Fruit fly (Drosophila melanogaster) whole organism, embryonic: ENCODE measurements around the gene CG1971.

Experiments
- Adf1 ChIP-seq: fragments of 200-800 bp; sonication (Bioruptor generic); IDR thresholded peaks from 2 replicates; pipeline ENCODE4 v1.3.6; 2022; ENCODE audit warnings: missing biosample characterization, missing genetic modification characterization
- Awh ChIP-seq: fragments of 200-800 bp; sonication (Bioruptor generic); IDR thresholded peaks from 2 replicates; pipeline ENCODE4, ENCODE4 v1.3.6; 2022; ENCODE audit warnings: missing biosample characterization, missing genetic modification characterization
- Blimp-1 ChIP-seq: fragments of 200-800 bp; sonication (Bioruptor generic); optimal IDR thresholded peaks from 3 replicates; lab custom pipeline; 2018; ENCODE audit warnings: missing biosample characterization, missing genetic modification characterization, mild to moderate bottlenecking, moderate library complexity, missing genetic modification reagents
- C15 ChIP-seq: fragments of 200-800 bp; sonication (Bioruptor generic); IDR thresholded peaks from 3 replicates; pipeline ENCODE4 v1.3.6; 2022; ENCODE audit warnings: missing biosample characterization, missing genetic modification characterization
- CG11696 ChIP-seq: fragments of 200-800 bp; sonication (Bioruptor generic); IDR thresholded peaks from 2 replicates; pipeline ENCODE4 v1.3.6; 2022; ENCODE audit warnings: missing biosample characterization, missing genetic modification characterization
- CG11723 ChIP-seq: fragments of 200-800 bp; sonication (Bioruptor generic); optimal IDR thresholded peaks from 2 replicates; lab custom pipeline; 2017; ENCODE audit warnings: missing biosample characterization, mild to moderate bottlenecking, missing genetic modification characterization
- CG12659 ChIP-seq: fragments of 200-800 bp; sonication (Bioruptor generic); optimal IDR thresholded peaks from 3 replicates; lab custom pipeline; 2017; ENCODE audit warnings: mild to moderate bottlenecking, missing biosample characterization, missing genetic modification reagents, missing genetic modification characterization
- CG12744 ChIP-seq: fragments of 200-800 bp; sonication (Bioruptor generic); optimal IDR thresholded peaks from 2 replicates; lab custom pipeline; 2016; ENCODE audit warnings: missing biosample characterization, missing genetic modification characterization
- CG13624 ChIP-seq: fragments of 200-800 bp; sonication (Bioruptor generic); optimal IDR thresholded peaks from 2 replicates; lab custom pipeline; 2016; ENCODE audit warnings: missing biosample characterization, missing genetic modification characterization
- CG1529 ChIP-seq: fragments of 200-800 bp; sonication (Bioruptor generic); optimal IDR thresholded peaks from 3 replicates; lab custom pipeline; 2018; ENCODE audit warnings: missing biosample characterization, missing genetic modification characterization
- CG15479 ChIP-seq: fragments of 200-800 bp; sonication (Bioruptor generic); optimal IDR thresholded peaks from 3 replicates; lab custom pipeline; 2019; ENCODE audit warnings: missing biosample characterization, mild to moderate bottlenecking, missing genetic modification characterization, moderate library complexity
- CG1603 ChIP-seq: fragments of 200-800 bp; sonication (Bioruptor generic); optimal IDR thresholded peaks from 2 replicates; lab custom pipeline; 2019; ENCODE audit warnings: missing biosample characterization, mild to moderate bottlenecking, missing genetic modification characterization, moderate library complexity
- CG16815 ChIP-seq: fragments of 200-800 bp; sonication (Bioruptor generic); optimal IDR thresholded peaks from 3 replicates; lab custom pipeline; 2017; ENCODE audit warnings: missing biosample characterization, mild to moderate bottlenecking, missing genetic modification characterization
- CG17568 ChIP-seq: fragments of 200-800 bp; sonication (Bioruptor generic); optimal IDR thresholded peaks from 2 replicates; lab custom pipeline; 2018; ENCODE audit warnings: missing biosample characterization, mild to moderate bottlenecking, missing genetic modification characterization, moderate library complexity
- CG2199 ChIP-seq: fragments of 200-800 bp; sonication (Bioruptor generic); IDR thresholded peaks from 3 replicates; pipeline ENCODE4 v1.3.6; 2022; ENCODE audit warnings: missing biosample characterization, missing genetic modification characterization
- CG2712 ChIP-seq: fragments of 200-800 bp; optimal IDR thresholded peaks from 3 replicates; lab custom pipeline; 2019; ENCODE audit warnings: missing biosample characterization, mild to moderate bottlenecking, missing genetic modification characterization, moderate library complexity
- CG30020 ChIP-seq: fragments of 200-800 bp; optimal IDR thresholded peaks from 2 replicates; lab custom pipeline; 2019; ENCODE audit warnings: missing biosample characterization, mild to moderate bottlenecking, missing genetic modification characterization, moderate library complexity
- CG31441 ChIP-seq: fragments of 200-800 bp; sonication (Bioruptor generic); IDR thresholded peaks from 2 replicates; pipeline ENCODE4 v1.3.6; 2022; ENCODE audit warnings: missing biosample characterization, missing genetic modification characterization
- CG34422 ChIP-seq: fragments of 200-800 bp; sonication (Bioruptor generic); IDR thresholded peaks from 3 replicates; pipeline ENCODE4 v1.3.6; 2022; ENCODE audit warnings: missing biosample characterization, missing genetic modification characterization
- CG3847 ChIP-seq: fragments of 200-800 bp; sonication (Bioruptor generic); IDR thresholded peaks from 2 replicates; pipeline ENCODE4 v1.3.6; 2022; ENCODE audit warnings: missing biosample characterization, missing genetic modification characterization
- CG4404 ChIP-seq: fragments of 200-800 bp; sonication (Bioruptor generic); IDR thresholded peaks from 2 replicates; pipeline ENCODE4 v1.3.6; 2022; ENCODE audit warnings: missing biosample characterization, missing genetic modification characterization
- CG5180 ChIP-seq: fragments of 200-800 bp; sonication (Bioruptor generic); optimal IDR thresholded peaks from 3 replicates; lab custom pipeline; 2017; ENCODE audit warnings: missing biosample characterization, missing genetic modification characterization, mild to moderate bottlenecking, moderate library complexity, missing genetic modification reagents
- CG7271 ChIP-seq: fragments of 200-800 bp; sonication (Bioruptor generic); optimal IDR thresholded peaks from 2 replicates; lab custom pipeline; 2018; ENCODE audit warnings: missing biosample characterization, mild to moderate bottlenecking, missing genetic modification characterization, moderate library complexity
- CG7928 ChIP-seq: fragments of 200-800 bp; sonication (Bioruptor generic); optimal IDR thresholded peaks from 2 replicates; lab custom pipeline; 2017; ENCODE audit warnings: missing biosample characterization, mild to moderate bottlenecking, missing genetic modification characterization
- CG8944 ChIP-seq: fragments of 200-800 bp; sonication (Bioruptor generic); optimal IDR thresholded peaks from 3 replicates; lab custom pipeline; 2016; ENCODE audit warnings: missing biosample characterization, missing genetic modification characterization
- CG9727 ChIP-seq: fragments of 200-800 bp; sonication (Bioruptor generic); optimal IDR thresholded peaks from 3 replicates; lab custom pipeline; 2017; ENCODE audit warnings: missing biosample characterization, mild to moderate bottlenecking, missing genetic modification characterization
- CG9797 ChIP-seq: fragments of 200-800 bp; sonication (Bioruptor generic); optimal IDR thresholded peaks from 3 replicates; lab custom pipeline; 2018; ENCODE audit warnings: missing biosample characterization, mild to moderate bottlenecking, missing genetic modification characterization
- CG9932 ChIP-seq: fragments of 200-800 bp; sonication (Bioruptor generic); IDR thresholded peaks from 2 replicates; pipeline ENCODE4 v1.3.6; 2022; ENCODE audit warnings: missing biosample characterization, missing genetic modification characterization
- Dref ChIP-seq: fragments of 200-800 bp; sonication (Bioruptor generic); IDR thresholded peaks from 2 replicates; pipeline ENCODE4 v1.3.6; 2022; ENCODE audit warnings: missing biosample characterization, missing genetic modification characterization
- Drgx ChIP-seq: fragments of 200-800 bp; sonication (Bioruptor generic); IDR thresholded peaks from 2 replicates; pipeline ENCODE4 v1.3.6; 2022; ENCODE audit warnings: missing biosample characterization, missing genetic modification characterization
- Elba2 ChIP-seq: fragments of 200-800 bp; sonication (Bioruptor generic); optimal IDR thresholded peaks from 3 replicates; lab custom pipeline; 2016; ENCODE audit warnings: missing biosample characterization, missing genetic modification characterization
- Fer2 ChIP-seq: fragments of 200-800 bp; sonication (Bioruptor generic); optimal IDR thresholded peaks from 2 replicates; lab custom pipeline; 2018; ENCODE audit warnings: missing biosample characterization, mild to moderate bottlenecking, missing genetic modification characterization, moderate library complexity
- Hand ChIP-seq: fragments of 200-800 bp; sonication (Bioruptor generic); optimal IDR thresholded peaks from 2 replicates; lab custom pipeline; 2017; ENCODE audit warnings: mild to moderate bottlenecking, missing biosample characterization, missing genetic modification reagents, missing genetic modification characterization
- Lhr ChIP-seq: fragments of 200-800 bp; sonication (Bioruptor generic); optimal IDR thresholded peaks from 3 replicates; lab custom pipeline; 2017; ENCODE audit warnings: mild to moderate bottlenecking, missing biosample characterization, missing genetic modification reagents, missing genetic modification characterization
- MTF-1 ChIP-seq: fragments of 200-800 bp; sonication (Bioruptor generic); optimal IDR thresholded peaks from 2 replicates; lab custom pipeline; 2018; ENCODE audit warnings: missing biosample characterization, mild to moderate bottlenecking, missing genetic modification characterization, borderline replicate concordance
- NC2α ChIP-seq: fragments of 200-800 bp; sonication (Bioruptor generic); optimal IDR thresholded peaks from 2 replicates; lab custom pipeline; 2016; ENCODE audit warnings: missing biosample characterization, missing genetic modification characterization
- Neu2 ChIP-seq: fragments of 200-800 bp; sonication (Bioruptor generic); optimal IDR thresholded peaks from 3 replicates; lab custom pipeline; 2016; ENCODE audit warnings: missing biosample characterization, missing genetic modification characterization, borderline replicate concordance
- cg ChIP-seq: fragments of 200-800 bp; sonication (Bioruptor generic); optimal IDR thresholded peaks from 3 replicates; lab custom pipeline; 2019; ENCODE audit warnings: missing biosample characterization, mild to moderate bottlenecking, missing genetic modification characterization, moderate library complexity
- disco-r ChIP-seq: fragments of 200-800 bp; sonication (Bioruptor generic); optimal IDR thresholded peaks from 2 replicates; lab custom pipeline; 2016; ENCODE audit warnings: missing biosample characterization, missing genetic modification characterization
- dmrt11E ChIP-seq: fragments of 200-800 bp; sonication (Bioruptor generic); optimal IDR thresholded peaks from 3 replicates; lab custom pipeline; 2018; ENCODE audit warnings: missing biosample characterization, mild to moderate bottlenecking, missing genetic modification characterization, moderate library complexity
- dysf ChIP-seq: fragments of 200-800 bp; sonication (Bioruptor generic); IDR thresholded peaks from 3 replicates; pipeline ENCODE4 v1.3.6; 2022; ENCODE audit warnings: missing biosample characterization, missing genetic modification characterization
- ewg ChIP-seq: fragments of 200-800 bp; sonication (Bioruptor generic); optimal IDR thresholded peaks from 3 replicates; lab custom pipeline; 2017; ENCODE audit warnings: mild to moderate bottlenecking, missing biosample characterization, missing genetic modification reagents, missing genetic modification characterization
- gsb ChIP-seq: fragments of 200-800 bp; sonication (Bioruptor generic); IDR thresholded peaks from 2 replicates; pipeline ENCODE4 v1.3.6; 2022; ENCODE audit warnings: missing biosample characterization, missing genetic modification characterization
- lab ChIP-seq: fragments of 200-800 bp; sonication (Bioruptor generic); optimal IDR thresholded peaks from 3 replicates; lab custom pipeline; 2017; ENCODE audit warnings: missing biosample characterization, missing genetic modification characterization, mild to moderate bottlenecking, moderate library complexity, missing genetic modification reagents
- mam ChIP-seq: fragments of 200-800 bp; sonication (Bioruptor generic); optimal IDR thresholded peaks from 3 replicates; lab custom pipeline; 2016; ENCODE audit warnings: missing biosample characterization, missing genetic modification characterization
- odd ChIP-seq: fragments of 200-800 bp; sonication (Bioruptor generic); optimal IDR thresholded peaks from 2 replicates; lab custom pipeline; 2017; ENCODE audit warnings: missing biosample characterization, mild to moderate bottlenecking, missing genetic modification characterization
- rib ChIP-seq: fragments of 200-800 bp; sonication (Bioruptor generic); IDR thresholded peaks from 2 replicates; pipeline ENCODE4 v1.3.6; 2022; ENCODE audit warnings: missing biosample characterization, missing genetic modification characterization
- row ChIP-seq: fragments of 200-800 bp; sonication (Bioruptor generic); IDR thresholded peaks from 3 replicates; pipeline ENCODE4 v1.3.6; 2022; ENCODE audit warnings: missing biosample characterization, missing genetic modification characterization
- sd ChIP-seq: fragments of 200-800 bp; sonication (Bioruptor generic); optimal IDR thresholded peaks from 3 replicates; lab custom pipeline; 2018; ENCODE audit warnings: missing biosample characterization, mild to moderate bottlenecking, missing genetic modification characterization, moderate library complexity
- sens ChIP-seq: fragments of 200-800 bp; sonication (Bioruptor generic); peaks from one replicate; lab custom pipeline; 2016; ENCODE audit warnings: missing biosample characterization, missing genetic modification characterization
- wdn ChIP-seq: fragments of 200-800 bp; sonication (Bioruptor generic); IDR thresholded peaks from 2 replicates; pipeline ENCODE4 v1.3.6; 2022; ENCODE audit warnings: missing biosample characterization, missing genetic modification characterization
- z ChIP-seq: fragments of 200-800 bp; sonication (Bioruptor generic); IDR thresholded peaks from 3 replicates; pipeline ENCODE4 v1.3.6; 2022; ENCODE audit warnings: missing biosample characterization, missing genetic modification characterization

CG1971 gene

dm6 chr3R:31794457-31794856 lies 10.8 kb upstream of the CG1971 start (continued):
- TF ChIP-seq CG15479 = no peak
- no peak for TF ChIP-seq MTF-1 (GFP tag; lab: Kevin White, UChicago)
- no peak for TF ChIP-seq mam (GFP tag; lab: Kevin White, UChicago)
- TF ChIP-seq dysf (GFP tag; lab: Robert Waterston, UW) = no peak
- TF ChIP-seq CG2712 (tag; lab: Kevin White, UChicago) = no peak
- no peak for TF ChIP-seq CG16815 (GFP tag; lab: Kevin White, UChicago)
- TF ChIP-seq Fer2 (tag; lab: Kevin White, UChicago) = no peak
- TF ChIP-seq wdn (GFP tag; lab: Robert Waterston, UW) = no peak
- TF ChIP-seq CG1529 = no peak
- TF ChIP-seq Neu2 = no peak
- peak; percentile 24 for TF ChIP-seq ewg
- TF ChIP-seq Elba2 (GFP tag; lab: Kevin White, UChicago) = no peak
- peak; percentile 95 for TF ChIP-seq cg (GFP tag; lab: Kevin White, UChicago)
- no peak for TF ChIP-seq CG12744 (GFP tag; lab: Kevin White, UChicago)
- TF ChIP-seq CG2199 (GFP tag; lab: Robert Waterston, UW) = no peak
- peak; percentile 14 for TF ChIP-seq Lhr
- no peak for TF ChIP-seq gsb (GFP tag; lab: Robert Waterston, UW)
- peak; percentile 71; the same call in 1 of the 3 replicates for TF ChIP-seq CG34422
- TF ChIP-seq C15 (GFP tag; lab: Robert Waterston, UW) = no peak
- no peak for TF ChIP-seq sd (tag; lab: Kevin White, UChicago)
- peak; percentile 81 for TF ChIP-seq CG7928 (GFP tag; lab: Kevin White, UChicago)
- TF ChIP-seq CG4404 (GFP tag; lab: Robert Waterston, UW) = no peak
- no peak for TF ChIP-seq disco-r (GFP tag; lab: Kevin White, UChicago)
- no peak for TF ChIP-seq Drgx (GFP tag; lab: Robert Waterston, UW)
- peak; percentile 28 for TF ChIP-seq CG9797 (GFP tag; lab: Kevin White, UChicago)
- TF ChIP-seq CG8944 (GFP tag; lab: Kevin White, UChicago) = no peak
- no peak for TF ChIP-seq CG11723
- TF ChIP-seq CG5180 = no peak
- TF ChIP-seq dmrt11E (tag; lab: Kevin White, UChicago) = no peak
- TF ChIP-seq CG12659 = no peak
- no peak for TF ChIP-seq CG13624 (GFP tag; lab: Kevin White, UChicago)
- no peak for TF ChIP-seq lab (GFP tag; lab: Kevin White, UChicago)
- TF ChIP-seq Adf1 (GFP tag; lab: Robert Waterston, UW) = peak; percentile 45
- no peak for TF ChIP-seq sens (GFP tag; lab: Kevin White, UChicago)
- TF ChIP-seq Dref = peak; percentile 45; the same call in 1 of the 2 replicates
- no peak for TF ChIP-seq z (GFP tag; lab: Robert Waterston, UW)
- TF ChIP-seq odd (GFP tag; lab: Kevin White, UChicago) = no peak
- TF ChIP-seq Hand (GFP tag; lab: Kevin White, UChicago) = no peak
- TF ChIP-seq rib (GFP tag; lab: Robert Waterston, UW) = peak; percentile 30; the same call in 1 of the 2 replicates
- TF ChIP-seq Blimp-1 (GFP tag; lab: Kevin White, UChicago) = no peak
- TF ChIP-seq CG30020 = peak; percentile 54
- TF ChIP-seq CG3847 (GFP tag; lab: Robert Waterston, UW) = 0 out of 2 replicates have a peak, but pooled peaks have one; percentile 18
- no peak for TF ChIP-seq CG11696
- TF ChIP-seq CG31441 (GFP tag; lab: Robert Waterston, UW) = no peak
- TF ChIP-seq CG17568 (GFP tag; lab: Kevin White, UChicago) = no peak
- TF ChIP-seq CG7271 (tag; lab: Kevin White, UChicago) = no peak
- no peak for TF ChIP-seq CG9932 (GFP tag; lab: Robert Waterston, UW)
- no peak for TF ChIP-seq CG9727
- peak; percentile 76 for TF ChIP-seq CG1603 (tag; lab: Kevin White, UChicago)
- TF ChIP-seq NC2α (GFP tag; lab: Kevin White, UChicago) = no peak
- TF ChIP-seq Awh = no peak
- no peak; the same call in 2 of the 3 replicates for TF ChIP-seq row (GFP tag; lab: Robert Waterston, UW)
